3 fruit fly cellular contexts compared by ENCODE assay signal in genomic region chr3L:17007496-17007895, dm6.
TF ChIP-seq lines count a peak whose summit lies in the region.

No protein-coding gene starts in this region.

- no peak for TF ChIP-seq CTCF in whole organism, embryonic (GFP tag; optimal IDR thresholded peaks at IDR 0.05; lab: Kevin White, UChicago)

TF ChIP-seq in whole organism, adult, 20 proteins besides CTCF, POLR2A, EP300 and RAD21:
- TF ChIP-seq Mnt (GFP tag; optimal IDR thresholded peaks at IDR 0.05; lab: Kevin White, UChicago) (no peak), CG12768 (GFP tag; optimal IDR thresholded peaks at IDR 0.05; lab: Kevin White, UChicago) (no peak), Crg-1 (GFP tag; optimal IDR thresholded peaks at IDR 0.05; lab: Kevin White, UChicago) (no peak), cic (GFP tag; optimal IDR thresholded peaks at IDR 0.05; lab: Kevin White, UChicago) (peak; percentile 7), tj (GFP tag; optimal IDR thresholded peaks at IDR 0.05; lab: Kevin White, UChicago) (no peak), toe (GFP tag; optimal IDR thresholded peaks at IDR 0.05; lab: Kevin White, UChicago) (no peak), CG14711 (tag; optimal IDR thresholded peaks at IDR 0.05; lab: Kevin White, UChicago) (no peak), kay (GFP tag; lab: Kevin White, UChicago; ENCODE audit: borderline replicate concordance) (peak; percentile 88), CG11617 (GFP tag; optimal IDR thresholded peaks at IDR 0.05; lab: Kevin White, UChicago) (no peak)
TF ChIP-seq in whole organism, adult: peak in this region for 2.

TF ChIP-seq in whole organism, embryonic, 481 proteins besides CTCF, POLR2A, EP300 and RAD21 (continues in another document):
- TF ChIP-seq Med (GFP tag; lab: Kevin White, UChicago) (peak; percentile 50), sens-2 (GFP tag; IDR thresholded peaks at IDR 0.05; lab: Robert Waterston, UW) (no peak), gsb (GFP tag; IDR thresholded peaks at IDR 0.05; lab: Robert Waterston, UW) (no peak), NFAT (GFP tag; IDR thresholded peaks at IDR 0.05; lab: Robert Waterston, UW) (no peak), Pdp1 (GFP tag; optimal IDR thresholded peaks at IDR 0.05; lab: Kevin White, UChicago) (peak in 1 of 2 experiments; percentile 8), odd (GFP tag; optimal IDR thresholded peaks at IDR 0.05; lab: Kevin White, UChicago) (no peak), HLH54F (GFP tag; optimal IDR thresholded peaks at IDR 0.05; lab: Kevin White, UChicago) (no peak), Nf-YC (tag; optimal IDR thresholded peaks at IDR 0.05; lab: Kevin White, UChicago) (no peak), Abd-B (GFP tag; optimal IDR thresholded peaks at IDR 0.05; lab: Kevin White, UChicago) (no peak), CG6175 (GFP tag; IDR thresholded peaks at IDR 0.05; lab: Robert Waterston, UW) (0 out of 3 replicates have a peak, but pooled peaks have one; percentile 2), CG12299 (tag; optimal IDR thresholded peaks at IDR 0.05; lab: Kevin White, UChicago) (no peak), dmrt11E (tag; optimal IDR thresholded peaks at IDR 0.05; lab: Kevin White, UChicago) (no peak), her (GFP tag; optimal IDR thresholded peaks at IDR 0.05; lab: Kevin White, UChicago) (no peak), tap (tag; optimal IDR thresholded peaks at IDR 0.05; lab: Kevin White, UChicago) (no peak), Sry-δ (GFP tag; optimal IDR thresholded peaks at IDR 0.05; lab: Kevin White, UChicago) (no peak), Dll (GFP tag; IDR thresholded peaks at IDR 0.05; lab: Robert Waterston, UW; ENCODE audit: partially characterized antibody) (no peak), Awh (GFP tag; IDR thresholded peaks at IDR 0.05; lab: Robert Waterston, UW) (no peak), Ets65A (GFP tag; lab: Kevin White, UChicago) (no peak), CG10267 (tag; optimal IDR thresholded peaks at IDR 0.05; lab: Kevin White, UChicago) (no peak), CG12155 (GFP tag; optimal IDR thresholded peaks at IDR 0.05; lab: Kevin White, UChicago) (no peak), CG15011 (GFP tag; optimal IDR thresholded peaks at IDR 0.05; lab: Kevin White, UChicago) (no peak), CG13424 (tag; optimal IDR thresholded peaks at IDR 0.05; lab: Kevin White, UChicago) (no peak), TFAM (GFP tag; optimal IDR thresholded peaks at IDR 0.05; lab: Kevin White, UChicago) (no peak), NfI (GFP tag; optimal IDR thresholded peaks at IDR 0.05; lab: Kevin White, UChicago) (no peak), ERR (GFP tag; optimal IDR thresholded peaks at IDR 0.05; lab: Kevin White, UChicago) (no peak), CG33213 (GFP tag; optimal IDR thresholded peaks at IDR 0.05; lab: Kevin White, UChicago) (no peak), fd64A (GFP tag; optimal IDR thresholded peaks at IDR 0.05; lab: Kevin White, UChicago) (no peak), Opbp (GFP tag; IDR thresholded peaks at IDR 0.05; lab: Robert Waterston, UW; ENCODE audit: partially characterized antibody) (no peak), lov (optimal IDR thresholded peaks at IDR 0.05; lab: Kevin White, UChicago) (no peak), lov (GFP tag; IDR thresholded peaks at IDR 0.05; lab: Robert Waterston, UW) (no peak), Antp (GFP tag; optimal IDR thresholded peaks at IDR 0.05; lab: Kevin White, UChicago) (no peak), Lhr (GFP tag; optimal IDR thresholded peaks at IDR 0.05; lab: Kevin White, UChicago) (no peak), stwl (tag; optimal IDR thresholded peaks at IDR 0.05; lab: Kevin White, UChicago) (no peak), B-H1 (GFP tag; IDR thresholded peaks at IDR 0.05; lab: Robert Waterston, UW) (no peak), lab (GFP tag; optimal IDR thresholded peaks at IDR 0.05; lab: Kevin White, UChicago) (peak; percentile 62), CG12391 (tag; optimal IDR thresholded peaks at IDR 0.05; lab: Kevin White, UChicago) (no peak), ato (GFP tag; IDR thresholded peaks at IDR 0.05; lab: Robert Waterston, UW; ENCODE audit: partially characterized antibody) (no peak), gt (GFP tag; IDR thresholded peaks at IDR 0.05; lab: Robert Waterston, UW) (no peak), ken (GFP tag; IDR thresholded peaks at IDR 0.05; lab: Robert Waterston, UW) (no peak), Hr39 (optimal IDR thresholded peaks at IDR 0.05; lab: Kevin White, UChicago) (no peak), Rx (GFP tag; IDR thresholded peaks at IDR 0.05; lab: Robert Waterston, UW) (no peak), CG42726 (GFP tag; IDR thresholded peaks at IDR 0.05; lab: Robert Waterston, UW; ENCODE audit: partially characterized antibody) (no peak), slp2 (GFP tag; optimal IDR thresholded peaks at IDR 0.05; lab: Kevin White, UChicago) (no peak), CG1832 (GFP tag; optimal IDR thresholded peaks at IDR 0.05; lab: Kevin White, UChicago) (no peak)

TF ChIP-seq in whole organism, prepupa, 60 proteins besides CTCF, POLR2A, EP300 and RAD21:
- TF ChIP-seq achi (GFP tag; optimal IDR thresholded peaks at IDR 0.05; lab: Kevin White, UChicago) = no peak
- peak; percentile 58 for TF ChIP-seq fkh (GFP tag; optimal IDR thresholded peaks at IDR 0.05; lab: Kevin White, UChicago)
